Fruit fly (Drosophila melanogaster): ENCODE measurements around the gene g.

g gene

DNA sequence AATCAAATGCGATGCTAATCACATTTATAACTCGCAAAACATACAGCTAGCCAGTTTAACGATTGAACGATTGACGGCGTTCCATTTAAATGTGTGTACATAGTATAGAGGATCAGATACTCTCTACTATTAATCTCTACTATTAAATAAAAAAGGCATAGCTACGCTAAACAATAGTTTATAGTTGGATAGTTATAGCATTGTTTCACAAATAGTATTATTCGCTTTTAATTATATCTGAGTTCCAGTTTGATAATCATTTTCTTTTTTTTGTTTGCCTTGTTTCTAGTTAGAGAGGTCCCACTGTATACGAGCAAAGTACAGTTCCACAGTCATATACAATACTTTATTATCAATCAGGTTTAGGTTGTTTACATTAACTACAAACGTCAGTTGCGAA, 43.6 kb upstream of the g start:
- TF ChIP-seq CG8301 (tag; optimal IDR thresholded peaks at IDR 0.05) (no peak), D1 (tag; optimal IDR thresholded peaks at IDR 0.05) (no peak), CG34367 (tag; optimal IDR thresholded peaks at IDR 0.05) (no peak), CG32121 (GFP tag; IDR thresholded peaks at IDR 0.05) (peak; percentile 65), CG8159 (tag; optimal IDR thresholded peaks at IDR 0.05) (no peak), CG4496 (GFP tag; IDR thresholded peaks at IDR 0.05) (peak; percentile 55; the same call in 1 of the 3 replicates), Ets98B (GFP tag; IDR thresholded peaks at IDR 0.05) (peak; percentile 33; the same call in 1 of the 2 replicates), gl (tag; optimal IDR thresholded peaks at IDR 0.05) (peak; percentile 4), Pif1A (GFP tag; optimal IDR thresholded peaks at IDR 0.05) (no peak), CG10348 (GFP tag; IDR thresholded peaks at IDR 0.05) (no peak), CG12605 (GFP tag; IDR thresholded peaks at IDR 0.05) (0 out of 2 replicates have a peak, but pooled peaks have one; percentile 41), CG17806 (tag; optimal IDR thresholded peaks at IDR 0.05) (no peak), CG14655 (GFP tag; optimal IDR thresholded peaks at IDR 0.05) (no peak), CG13204 (GFP tag; optimal IDR thresholded peaks at IDR 0.05) (no peak), EcR (GFP tag; optimal IDR thresholded peaks at IDR 0.05) (no peak)

DNA sequence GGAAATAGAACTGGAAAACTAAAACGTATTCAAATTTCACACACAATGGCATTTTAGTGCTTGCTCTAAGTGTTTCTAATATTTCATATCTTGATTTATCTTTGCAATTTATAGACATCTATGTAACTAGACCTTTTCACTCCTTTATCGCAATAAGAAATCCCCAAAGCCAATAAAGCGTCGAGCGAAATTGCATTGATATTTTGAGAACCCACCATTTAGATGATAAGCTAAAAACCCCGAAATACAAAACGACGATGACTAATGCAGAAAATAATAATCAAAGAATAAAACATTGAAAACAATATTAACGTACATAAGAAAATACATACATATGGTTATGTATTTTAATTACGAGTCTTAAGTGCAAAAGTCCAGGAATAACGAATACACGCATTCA, 42.5 kb upstream of the g start:
- TF ChIP-seq CG13204 (GFP tag; optimal IDR thresholded peaks at IDR 0.05), result no peak
- TF ChIP-seq CG10348 (GFP tag; IDR thresholded peaks at IDR 0.05), result no peak
- TF ChIP-seq gl (tag; optimal IDR thresholded peaks at IDR 0.05), result no peak
- TF ChIP-seq fd96Ca (GFP tag; IDR thresholded peaks at IDR 0.05), result no peak

DNA sequence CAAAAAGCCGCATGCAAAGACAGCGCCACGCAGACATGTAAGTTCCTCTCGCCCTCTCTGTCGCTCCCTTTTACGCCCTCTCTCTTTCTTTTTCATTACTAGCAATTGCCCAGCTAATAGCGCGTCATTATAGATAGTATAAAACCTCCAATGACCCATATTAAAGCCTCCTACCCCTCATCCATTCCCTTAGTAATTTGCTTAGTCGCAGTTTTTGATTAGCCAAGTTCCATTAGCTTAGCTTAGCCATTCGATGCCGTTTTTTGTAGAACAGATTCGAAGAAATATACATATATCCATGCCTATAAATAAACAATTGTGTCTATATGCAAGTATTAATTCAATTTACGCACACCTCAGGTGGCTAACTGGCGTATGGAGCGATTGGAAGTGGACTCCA, 34.7 kb upstream of the g start:
- TF ChIP-seq CG15710 (tag; optimal IDR thresholded peaks at IDR 0.05), result no peak
- no peak for TF ChIP-seq CG13204 (GFP tag; optimal IDR thresholded peaks at IDR 0.05)

DNA sequence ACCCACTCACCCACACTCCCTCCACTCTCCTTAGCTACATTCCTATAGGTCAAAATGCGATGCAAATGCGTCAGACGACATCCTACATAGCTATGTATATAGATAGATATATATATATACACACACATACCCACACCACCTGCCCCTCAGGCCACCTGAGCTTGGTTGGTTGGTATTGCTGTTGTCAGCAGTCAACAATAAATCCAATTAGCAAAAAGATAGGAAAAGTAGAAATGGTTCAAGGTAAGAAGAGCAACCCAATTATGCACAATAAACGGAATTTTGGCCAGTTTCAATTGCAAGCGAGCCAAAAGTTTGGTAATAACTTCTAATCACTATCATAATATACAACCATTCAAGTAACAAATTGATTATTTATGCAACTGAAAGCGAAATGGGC, 30.4 kb upstream of the g start:
- TF ChIP-seq Snoo (tag; optimal IDR thresholded peaks at IDR 0.05) (no peak), D1 (tag; optimal IDR thresholded peaks at IDR 0.05) (no peak), Pif1A (GFP tag; optimal IDR thresholded peaks at IDR 0.05) (no peak), EcR (GFP tag; optimal IDR thresholded peaks at IDR 0.05) (no peak), CG14655 (GFP tag; optimal IDR thresholded peaks at IDR 0.05) (no peak), CG8301 (tag; optimal IDR thresholded peaks at IDR 0.05) (no peak), Pif1B (GFP tag; optimal IDR thresholded peaks at IDR 0.05) (no peak), CG15710 (tag; optimal IDR thresholded peaks at IDR 0.05) (no peak), CG10348 (GFP tag; IDR thresholded peaks at IDR 0.05) (no peak), fd96Ca (GFP tag; IDR thresholded peaks at IDR 0.05) (no peak), rn (GFP tag; IDR thresholded peaks at IDR 0.05) (no peak), Ets98B (GFP tag; IDR thresholded peaks at IDR 0.05) (no peak), gl (tag; optimal IDR thresholded peaks at IDR 0.05) (no peak), CG8159 (tag; optimal IDR thresholded peaks at IDR 0.05) (no peak), CG34367 (tag; optimal IDR thresholded peaks at IDR 0.05) (no peak), CG12605 (GFP tag; IDR thresholded peaks at IDR 0.05) (no peak), CG4496 (GFP tag; IDR thresholded peaks at IDR 0.05) (no peak), CG13204 (GFP tag; optimal IDR thresholded peaks at IDR 0.05) (no peak), CG17806 (tag; optimal IDR thresholded peaks at IDR 0.05) (no peak)

DNA sequence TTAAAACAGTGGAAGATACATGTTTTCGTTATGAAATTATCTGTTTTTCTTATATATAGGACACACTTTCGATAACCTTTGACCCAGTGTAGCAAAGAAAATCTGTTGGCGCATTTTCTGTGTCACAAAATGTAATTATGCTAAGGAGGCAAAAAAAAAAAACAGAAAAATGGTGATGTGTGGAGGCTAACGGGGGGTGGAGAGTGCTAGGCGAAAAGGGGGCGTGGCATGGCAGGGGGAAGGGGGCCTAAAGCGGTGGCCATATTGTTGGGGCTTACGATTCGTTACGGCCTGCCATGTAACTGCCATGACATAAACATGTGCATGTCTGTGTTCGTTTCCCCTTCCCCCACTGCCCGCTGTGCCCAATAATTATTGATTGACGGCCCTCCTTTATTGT, 29.1 kb upstream of the g start:
- no peak for TF ChIP-seq CG4496 (GFP tag; IDR thresholded peaks at IDR 0.05)
- TF ChIP-seq CG9948 (tag; optimal IDR thresholded peaks at IDR 0.05), result no peak
- TF ChIP-seq rn (GFP tag; IDR thresholded peaks at IDR 0.05), result no peak
- TF ChIP-seq CG15710 (tag; optimal IDR thresholded peaks at IDR 0.05), result no peak
- no peak for TF ChIP-seq Pif1B (GFP tag; optimal IDR thresholded peaks at IDR 0.05)
- no peak for TF ChIP-seq D1 (tag; optimal IDR thresholded peaks at IDR 0.05)
- TF ChIP-seq CG13204 (GFP tag; optimal IDR thresholded peaks at IDR 0.05), result no peak
- TF ChIP-seq CG8159 (tag; optimal IDR thresholded peaks at IDR 0.05), result no peak
- no peak for TF ChIP-seq CG17806 (tag; optimal IDR thresholded peaks at IDR 0.05)
- no peak for TF ChIP-seq CG32121 (GFP tag; IDR thresholded peaks at IDR 0.05)
- no peak for TF ChIP-seq CG12605 (GFP tag; IDR thresholded peaks at IDR 0.05)
- TF ChIP-seq EcR (GFP tag; optimal IDR thresholded peaks at IDR 0.05), result no peak
- TF ChIP-seq CG10348 (GFP tag; IDR thresholded peaks at IDR 0.05), result no peak
- no peak for TF ChIP-seq Ets98B (GFP tag; IDR thresholded peaks at IDR 0.05)
- TF ChIP-seq gl (tag; optimal IDR thresholded peaks at IDR 0.05), result no peak
- TF ChIP-seq fd96Ca (GFP tag; IDR thresholded peaks at IDR 0.05), result no peak
- TF ChIP-seq Pif1A (GFP tag; optimal IDR thresholded peaks at IDR 0.05), result no peak
- no peak for TF ChIP-seq Snoo (tag; optimal IDR thresholded peaks at IDR 0.05)
- TF ChIP-seq CG8301 (tag; optimal IDR thresholded peaks at IDR 0.05), result no peak
- TF ChIP-seq CG34367 (tag; optimal IDR thresholded peaks at IDR 0.05), result no peak

DNA sequence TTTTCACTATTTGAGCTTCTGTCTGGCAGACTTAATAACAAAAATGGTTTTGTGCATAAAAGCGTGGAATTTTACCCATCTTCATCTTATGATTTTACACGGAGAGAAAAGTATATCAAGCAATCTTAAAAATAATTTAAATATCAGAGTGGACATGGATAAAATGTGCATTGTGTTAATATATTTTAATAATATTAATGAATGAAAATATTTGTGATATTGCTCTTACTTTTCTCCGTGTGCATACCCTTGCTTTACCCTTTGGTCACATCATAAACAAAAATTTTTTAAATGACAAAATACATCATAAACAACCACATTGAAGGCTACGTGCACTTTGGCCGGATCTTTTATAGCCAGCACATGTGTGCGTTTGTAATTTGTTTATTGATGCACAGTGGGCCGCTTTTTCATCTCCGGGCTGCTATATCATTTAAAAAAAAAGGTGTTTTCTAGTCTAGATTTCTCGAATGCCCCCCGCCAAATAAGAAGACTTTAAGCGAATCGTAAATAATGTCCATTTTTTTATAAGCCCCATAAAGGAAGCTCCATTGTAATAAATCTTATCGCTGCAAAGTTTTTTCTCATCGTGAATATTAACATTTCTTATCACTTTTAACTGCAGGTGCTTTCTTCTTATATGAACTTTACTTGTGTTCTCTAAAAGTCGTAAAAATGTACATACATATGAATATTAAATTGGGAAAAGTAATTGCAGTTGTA, 28.5 kb upstream of the g start:
- TF ChIP-seq CG12605 (GFP tag; IDR thresholded peaks at IDR 0.05), result no peak
- peak; percentile 20 for TF ChIP-seq Snoo (tag; optimal IDR thresholded peaks at IDR 0.05)
- no peak for TF ChIP-seq CG10348 (GFP tag; IDR thresholded peaks at IDR 0.05)
- no peak for TF ChIP-seq gl (tag; optimal IDR thresholded peaks at IDR 0.05)
- TF ChIP-seq CG13204 (GFP tag; optimal IDR thresholded peaks at IDR 0.05), result no peak
- peak; percentile 50 for TF ChIP-seq CG14655 (GFP tag; optimal IDR thresholded peaks at IDR 0.05)
- TF ChIP-seq Ets98B (GFP tag; IDR thresholded peaks at IDR 0.05), result 0 out of 2 replicates have a peak, but pooled peaks have one; percentile 48
- peak; percentile 58; the same call in 1 of the 3 replicates for TF ChIP-seq fd96Ca (GFP tag; IDR thresholded peaks at IDR 0.05)
- TF ChIP-seq CG15710 (tag; optimal IDR thresholded peaks at IDR 0.05), result peak; percentile 29
- TF ChIP-seq D1 (tag; optimal IDR thresholded peaks at IDR 0.05), result peak; percentile 39
- TF ChIP-seq CG4496 (GFP tag; IDR thresholded peaks at IDR 0.05), result peak; percentile 58; the same call in 2 of the 3 replicates
- TF ChIP-seq CG17806 (tag; optimal IDR thresholded peaks at IDR 0.05), result peak; percentile 44
- TF ChIP-seq CG8301 (tag; optimal IDR thresholded peaks at IDR 0.05), result peak; percentile 45
- TF ChIP-seq rn (GFP tag; IDR thresholded peaks at IDR 0.05), result 0 out of 2 replicates have a peak, but pooled peaks have one; percentile 31
- TF ChIP-seq CG34367 (tag; optimal IDR thresholded peaks at IDR 0.05), result peak; percentile 46
- peak; percentile 47 for TF ChIP-seq CG9948 (tag; optimal IDR thresholded peaks at IDR 0.05)
- TF ChIP-seq Pif1A (GFP tag; optimal IDR thresholded peaks at IDR 0.05), result no peak
- peak; percentile 38 for TF ChIP-seq CG32121 (GFP tag; IDR thresholded peaks at IDR 0.05)
- TF ChIP-seq CG8159 (tag; optimal IDR thresholded peaks at IDR 0.05), result peak; percentile 37
- peak; percentile 4 for TF ChIP-seq Pif1B (GFP tag; optimal IDR thresholded peaks at IDR 0.05)
- no peak for TF ChIP-seq EcR (GFP tag; optimal IDR thresholded peaks at IDR 0.05)
